Fruit fly (Drosophila melanogaster) whole organism, prepupa: Measurements from ENCODE around the gene Hsc20.
A peak's percentile ranks its signal among the peaks of the same experiment; 100 is the strongest.

Experiments
- Blimp-1 ChIP-seq: fragments of 200-800 bp; sonication (Bioruptor generic); optimal IDR thresholded peaks from 3 replicates; lab custom pipeline; 2017; ENCODE audit warnings: missing biosample characterization, missing genetic modification characterization, mild to moderate bottlenecking, moderate library complexity, missing genetic modification reagents
- CG10631 ChIP-seq: fragments of 200-800 bp; sonication (Bioruptor generic); optimal IDR thresholded peaks from 2 replicates; lab custom pipeline; 2016; ENCODE audit warnings: missing biosample characterization, missing genetic modification characterization
- CG10669 ChIP-seq: fragments of 200-800 bp; sonication (Bioruptor generic); optimal IDR thresholded peaks from 3 replicates; lab custom pipeline; 2018; ENCODE audit warnings: missing biosample characterization, mild to moderate bottlenecking, missing genetic modification characterization, moderate library complexity
- CG11294 ChIP-seq: fragments of 200-800 bp; sonication (Bioruptor generic); IDR thresholded peaks from 2 replicates; pipeline ENCODE4 v1.3.6; 2022; ENCODE audit warnings: missing biosample characterization, missing genetic modification characterization
- CG11762 ChIP-seq: fragments of 200-800 bp; sonication (Bioruptor generic); optimal IDR thresholded peaks from 3 replicates; lab custom pipeline; 2016; ENCODE audit warnings: missing biosample characterization, missing genetic modification characterization; ENCODE audit not compliant: insufficient read depth
- CG11902 ChIP-seq: fragments of 200-800 bp; sonication (Bioruptor generic); optimal IDR thresholded peaks from 3 replicates; lab custom pipeline; 2016; ENCODE audit warnings: missing biosample characterization, missing genetic modification characterization
- CG15336 ChIP-seq: fragments of 200-800 bp; sonication (Bioruptor generic); IDR thresholded peaks from 2 replicates; pipeline ENCODE4 v1.3.6; 2022; ENCODE audit warnings: missing biosample characterization, missing genetic modification characterization
- CG16779 ChIP-seq: fragments of 200-800 bp; sonication (Bioruptor generic); optimal IDR thresholded peaks from 3 replicates; lab custom pipeline; 2017; ENCODE audit warnings: missing biosample characterization, mild to moderate bottlenecking, missing genetic modification characterization
- CG3032 ChIP-seq: fragments of 200-800 bp; optimal IDR thresholded peaks from 2 replicates; lab custom pipeline; 2019; ENCODE audit warnings: missing biosample characterization, mild to moderate bottlenecking, missing genetic modification characterization, moderate library complexity
- CG31627 ChIP-seq: fragments of 200-800 bp; sonication (Bioruptor generic); optimal IDR thresholded peaks from 3 replicates; lab custom pipeline; 2016; ENCODE audit warnings: missing biosample characterization, missing genetic modification characterization
- CG34406 ChIP-seq: fragments of 200-800 bp; sonication (Bioruptor generic); optimal IDR thresholded peaks from 3 replicates; lab custom pipeline; 2016; ENCODE audit warnings: missing biosample characterization, missing genetic modification characterization
- CG3919 ChIP-seq: fragments of 200-800 bp; sonication (Bioruptor generic); optimal IDR thresholded peaks from 3 replicates; lab custom pipeline; 2016; ENCODE audit warnings: missing biosample characterization, missing genetic modification characterization
- CG4318 ChIP-seq: fragments of 200-800 bp; sonication (Bioruptor generic); optimal IDR thresholded peaks from 3 replicates; lab custom pipeline; 2017; ENCODE audit warnings: missing biosample characterization, mild to moderate bottlenecking, missing genetic modification characterization
- CG6163 ChIP-seq: fragments of 200-800 bp; sonication (Bioruptor generic); IDR thresholded peaks from 3 replicates; pipeline ENCODE4 v1.3.6; 2022; ENCODE audit warnings: missing biosample characterization, missing genetic modification characterization
- CG6276 ChIP-seq: fragments of 200-800 bp; sonication (Bioruptor generic); optimal IDR thresholded peaks from 2 replicates; lab custom pipeline; 2017; ENCODE audit warnings: missing biosample characterization, mild to moderate bottlenecking, missing genetic modification characterization
- CG6792 ChIP-seq: fragments of 200-800 bp; sonication (Bioruptor generic); optimal IDR thresholded peaks from 3 replicates; lab custom pipeline; 2016; ENCODE audit warnings: missing biosample characterization, missing genetic modification characterization
- CG6808 ChIP-seq: fragments of 200-800 bp; sonication (Bioruptor generic); optimal IDR thresholded peaks from 3 replicates; lab custom pipeline; 2017; ENCODE audit warnings: missing biosample characterization, missing genetic modification characterization, mild to moderate bottlenecking, moderate library complexity, missing genetic modification reagents
- CG6854 ChIP-seq: fragments of 200-800 bp; sonication (Bioruptor generic); optimal IDR thresholded peaks from 2 replicates; lab custom pipeline; 2017; ENCODE audit warnings: missing biosample characterization, mild to moderate bottlenecking, missing genetic modification characterization
- CG7368 ChIP-seq: fragments of 200-800 bp; sonication (Bioruptor generic); optimal IDR thresholded peaks from 3 replicates; lab custom pipeline; 2016; ENCODE audit warnings: missing biosample characterization, missing genetic modification characterization
- CG8119 ChIP-seq: fragments of 200-800 bp; sonication (Bioruptor generic); IDR thresholded peaks from 3 replicates; pipeline ENCODE4 v1.3.6; 2022; ENCODE audit warnings: missing biosample characterization, missing genetic modification characterization
- CG8632 ChIP-seq: fragments of 200-800 bp; sonication (Bioruptor generic); optimal IDR thresholded peaks from 3 replicates; lab custom pipeline; 2016; ENCODE audit warnings: missing biosample characterization, missing genetic modification characterization
- CG9139 ChIP-seq: fragments of 200-800 bp; sonication (Bioruptor generic); optimal IDR thresholded peaks from 3 replicates; lab custom pipeline; 2017; ENCODE audit warnings: missing biosample characterization, mild to moderate bottlenecking, missing genetic modification characterization
- Eip75B ChIP-seq: fragments of 200-800 bp; sonication (Bioruptor generic); optimal IDR thresholded peaks from 3 replicates; lab custom pipeline; 2016; ENCODE audit warnings: missing biosample characterization, missing genetic modification characterization
- Eip93F ChIP-seq: fragments of 200-800 bp; sonication (Bioruptor generic); optimal IDR thresholded peaks from 2 replicates; lab custom pipeline; 2016; ENCODE audit warnings: missing biosample characterization, mild to moderate bottlenecking, missing genetic modification characterization
- Gug ChIP-seq: fragments of 200-800 bp; sonication (Bioruptor generic); IDR thresholded peaks from 2 replicates; pipeline ENCODE4 v1.3.6; 2022; ENCODE audit warnings: missing biosample characterization, missing genetic modification characterization
- Hr38 ChIP-seq: sonication (Bioruptor generic); optimal IDR thresholded peaks from 2 replicates; lab custom pipeline; 2016; ENCODE audit warnings: missing biosample characterization, missing genetic modification characterization
- Hr39 ChIP-seq: fragments of 200-800 bp; sonication (Bioruptor generic); optimal IDR thresholded peaks from 2 replicates; lab custom pipeline; 2016; ENCODE audit warnings: missing biosample characterization, missing genetic modification characterization
- Lpt ChIP-seq: fragments of 200-800 bp; sonication (Bioruptor generic); optimal IDR thresholded peaks from 3 replicates; lab custom pipeline; 2016; ENCODE audit warnings: missing biosample characterization, missing genetic modification characterization
- Met ChIP-seq: fragments of 200-800 bp; sonication (Bioruptor generic); optimal IDR thresholded peaks from 3 replicates; lab custom pipeline; 2016; ENCODE audit warnings: missing biosample characterization, missing genetic modification characterization
- OdsH ChIP-seq: fragments of 200-800 bp; sonication (Bioruptor generic); optimal IDR thresholded peaks from 3 replicates; lab custom pipeline; 2016; ENCODE audit warnings: missing biosample characterization, missing genetic modification characterization
- Sox14 ChIP-seq: fragments of 200-800 bp; sonication (Bioruptor generic); optimal IDR thresholded peaks from 3 replicates; lab custom pipeline; 2016; ENCODE audit warnings: missing biosample characterization, missing genetic modification characterization
- Sox15 ChIP-seq: fragments of 200-800 bp; sonication (Bioruptor generic); optimal IDR thresholded peaks from 3 replicates; lab custom pipeline; 2016; ENCODE audit warnings: missing biosample characterization, missing genetic modification characterization
- achi ChIP-seq: fragments of 200-800 bp; sonication (Bioruptor generic); optimal IDR thresholded peaks from 3 replicates; lab custom pipeline; 2016; ENCODE audit warnings: missing biosample characterization, missing genetic modification characterization
- acj6 ChIP-seq: fragments of 200-800 bp; sonication (Bioruptor generic); optimal IDR thresholded peaks from 3 replicates; lab custom pipeline; 2016; ENCODE audit warnings: missing biosample characterization, missing genetic modification characterization
- cyc ChIP-seq: fragments of 200-800 bp; sonication (Bioruptor generic); optimal IDR thresholded peaks from 3 replicates; lab custom pipeline; 2016; ENCODE audit warnings: missing biosample characterization, missing genetic modification characterization
- dsx ChIP-seq: fragments of 200-800 bp; optimal IDR thresholded peaks from 3 replicates; lab custom pipeline; 2019; ENCODE audit warnings: missing biosample characterization, mild to moderate bottlenecking, missing genetic modification characterization, moderate library complexity; ENCODE audit not compliant: poor library complexity, severe bottlenecking
- eg ChIP-seq: fragments of 200-800 bp; sonication (Bioruptor generic); IDR thresholded peaks from 3 replicates; pipeline ENCODE4 v1.3.6; 2022; ENCODE audit warnings: missing biosample characterization, missing genetic modification characterization
- esn ChIP-seq: fragments of 200-800 bp; sonication (Bioruptor generic); optimal IDR thresholded peaks from 2 replicates; lab custom pipeline; 2016; ENCODE audit warnings: missing biosample characterization, mild to moderate bottlenecking, missing genetic modification characterization, moderate library complexity
- fd59A ChIP-seq: fragments of 200-800 bp; sonication (Bioruptor generic); optimal IDR thresholded peaks from 2 replicates; lab custom pipeline; 2017; ENCODE audit warnings: missing biosample characterization, mild to moderate bottlenecking, missing genetic modification characterization, missing genetic modification reagents
- fkh ChIP-seq: fragments of 200-800 bp; sonication (Bioruptor generic); optimal IDR thresholded peaks from 3 replicates; lab custom pipeline; 2017; ENCODE audit warnings: missing biosample characterization, mild to moderate bottlenecking, missing genetic modification characterization, moderate library complexity
- lz ChIP-seq: fragments of 200-800 bp; sonication (Bioruptor generic); optimal IDR thresholded peaks from 3 replicates; lab custom pipeline; 2016; ENCODE audit warnings: missing biosample characterization, missing genetic modification characterization
- net ChIP-seq: fragments of 200-800 bp; sonication (Bioruptor generic); optimal IDR thresholded peaks from 3 replicates; lab custom pipeline; 2016; ENCODE audit warnings: missing biosample characterization, missing genetic modification characterization
- pdm3 ChIP-seq: fragments of 200-800 bp; sonication (Bioruptor generic); optimal IDR thresholded peaks from 3 replicates; lab custom pipeline; 2016; ENCODE audit warnings: missing biosample characterization, missing genetic modification characterization
- salr ChIP-seq, 2 experiments: fragments of 200-800 bp; sonication (Bioruptor generic); optimal IDR thresholded peaks; 3 replicates each; lab custom pipeline; 2016 to 2018; ENCODE audit warnings: missing biosample characterization in 2 of 2, missing genetic modification characterization in 2 of 2, mild to moderate bottlenecking in 1 of 2
- ss ChIP-seq, 2 experiments: fragments of 200-800 bp; sonication (Bioruptor generic); optimal IDR thresholded peaks; 2 replicates in 1 of 2; 3 replicates in 1 of 2; lab custom pipeline; 2017 to 2018; ENCODE audit warnings: mild to moderate bottlenecking in 2 of 2, missing biosample characterization in 2 of 2, missing genetic modification characterization in 2 of 2, moderate library complexity in 1 of 2
- svp ChIP-seq: fragments of 200-800 bp; sonication (Bioruptor generic); peaks from one replicate; lab custom pipeline; 2016; ENCODE audit warnings: missing biosample characterization, missing genetic modification characterization
- topi ChIP-seq: fragments of 200-800 bp; sonication (Bioruptor generic); optimal IDR thresholded peaks from 3 replicates; lab custom pipeline; 2016; ENCODE audit warnings: missing biosample characterization, missing genetic modification characterization
- vri ChIP-seq: fragments of 200-800 bp; sonication (Bioruptor generic); optimal IDR thresholded peaks from 3 replicates; lab custom pipeline; 2016; ENCODE audit warnings: missing biosample characterization, mild to moderate bottlenecking, missing genetic modification characterization

Gene Hsc20

dm6 chr3L:16208839-16209612, 23.9 kb upstream of the Hsc20 start (continued):
- TF ChIP-seq CG3919 (peak; percentile 58), fd59A (peak; percentile 51), Met (no peak), Sox15 (GFP tag; lab: Kevin White, UChicago) (peak; percentile 14), CG4318 (GFP tag; lab: Kevin White, UChicago) (peak; percentile 27), CG15336 (GFP tag; lab: Robert Waterston, UW) (no peak), Gug (GFP tag; lab: Robert Waterston, UW) (no peak)

- peak; percentile 34 for TF ChIP-seq CG9139 (GFP tag; lab: Kevin White, UChicago)
- no peak for TF ChIP-seq salr (GFP tag; optimal IDR thresholded peaks at IDR 0.05; lab: Kevin White, UChicago)
- no peak for TF ChIP-seq Sox14 (GFP tag; lab: Kevin White, UChicago)
- no peak for TF ChIP-seq CG16779 (tag; lab: Kevin White, UChicago)
- no peak for TF ChIP-seq CG6276 (GFP tag; lab: Kevin White, UChicago)
- no peak for TF ChIP-seq lz
- TF ChIP-seq CG8632, result no peak
- no peak for TF ChIP-seq achi (GFP tag; lab: Kevin White, UChicago)
- TF ChIP-seq CG4318 (GFP tag; lab: Kevin White, UChicago), result no peak
- no peak for TF ChIP-seq CG6854 (GFP tag; lab: Kevin White, UChicago)
- TF ChIP-seq fd59A, result no peak
- TF ChIP-seq Blimp-1, result no peak
- TF ChIP-seq OdsH (GFP tag; lab: Kevin White, UChicago), result no peak
- no peak for TF ChIP-seq Sox15 (GFP tag; lab: Kevin White, UChicago)
- TF ChIP-seq Met, result no peak
- TF ChIP-seq dsx, result no peak
- TF ChIP-seq CG7368 (GFP tag; lab: Kevin White, UChicago), result no peak
- TF ChIP-seq CG10669, result no peak
- TF ChIP-seq CG11902 (GFP tag; lab: Kevin White, UChicago), result no peak
- no peak for TF ChIP-seq svp (GFP tag; lab: Kevin White, UChicago)
- no peak for TF ChIP-seq CG34406 (GFP tag; lab: Kevin White, UChicago)
- TF ChIP-seq esn (GFP tag; lab: Kevin White, UChicago), result no peak
- TF ChIP-seq Hr39 (GFP tag; lab: Kevin White, UChicago), result no peak
- TF ChIP-seq pdm3 (GFP tag; lab: Kevin White, UChicago), result no peak
- no peak for TF ChIP-seq CG31627 (GFP tag; lab: Kevin White, UChicago)
- TF ChIP-seq CG3919, result no peak
- no peak for TF ChIP-seq vri (GFP tag; lab: Kevin White, UChicago)
- TF ChIP-seq CG15336 (GFP tag; lab: Robert Waterston, UW), result no peak
- TF ChIP-seq net, result no peak
- peak; percentile 36 to 75 for TF ChIP-seq ss (GFP tag; optimal IDR thresholded peaks at IDR 0.05; lab: Kevin White, UChicago)
- 0 out of 3 replicates have a peak, but pooled peaks have one; percentile 8 for TF ChIP-seq eg
- TF ChIP-seq CG6792, result no peak
- TF ChIP-seq acj6 (GFP tag; lab: Kevin White, UChicago), result no peak
- no peak for TF ChIP-seq cyc (GFP tag; lab: Kevin White, UChicago)
- TF ChIP-seq CG11294 (GFP tag; lab: Robert Waterston, UW), result no peak
- no peak for TF ChIP-seq Hr38
- no peak for TF ChIP-seq Lpt (GFP tag; lab: Kevin White, UChicago)
- peak; percentile 20 for TF ChIP-seq Eip75B (GFP tag; lab: Kevin White, UChicago)
- TF ChIP-seq CG6808 (GFP tag; lab: Kevin White, UChicago), result peak; percentile 14
- TF ChIP-seq CG11762 (GFP tag; lab: Kevin White, UChicago), result no peak
- TF ChIP-seq CG3032 (tag; lab: Kevin White, UChicago), result no peak
- TF ChIP-seq topi (GFP tag; lab: Kevin White, UChicago), result no peak
- no peak for TF ChIP-seq fkh
- no peak for TF ChIP-seq CG8119 (GFP tag; lab: Robert Waterston, UW)
- no peak for TF ChIP-seq CG10631 (GFP tag; lab: Kevin White, UChicago)
- 0 out of 3 replicates have a peak, but pooled peaks have one; percentile 20 for TF ChIP-seq CG6163 (GFP tag; lab: Robert Waterston, UW)
- no peak for TF ChIP-seq Eip93F (GFP tag; lab: Kevin White, UChicago)
These were observed 23.3 kb upstream of the Hsc20 start for dm6 chr3L:16209641-16210040.
